Worm (Caenorhabditis elegans) whole organism, young adult: ENCODE measurements around the gene Y39A1A.10.
A peak's percentile ranks its signal among the peaks of the same experiment; 100 is the strongest.

Experiments used
- B0035.1 ChIP-seq: sonication (generic microtip); optimal IDR thresholded peaks from 2 replicates; lab custom pipeline; 2016; ENCODE audit warnings: missing genetic modification characterization, mild to moderate bottlenecking, missing compliant biosample characterization, missing genotype, missing genetic modification reagents
- C06A6.2 ChIP-seq: fragments of 200-800 bp; sonication (Bioruptor generic); conservative IDR thresholded peaks from 2 replicates; pipeline ENCODE4 v1.3.6; 2022; ENCODE audit warnings: missing genetic modification characterization, missing compliant biosample characterization
- F33H1.4 ChIP-seq: fragments of 200-800 bp; sonication (Bioruptor generic); IDR thresholded peaks from 2 replicates; pipeline ENCODE4 v1.3.6; 2022; ENCODE audit warnings: missing genetic modification reagents, missing genetic modification characterization, missing compliant biosample characterization
- F39B2.1 ChIP-seq: fragments of 200-800 bp; sonication (Bioruptor generic); IDR thresholded peaks from 2 replicates; pipeline ENCODE4 v1.3.6; 2022; ENCODE audit warnings: missing genetic modification reagents, missing genetic modification characterization, missing compliant biosample characterization
- F57A8.1 ChIP-seq: fragments of 200-800 bp; sonication (Bioruptor generic); optimal IDR thresholded peaks from 2 replicates; lab custom pipeline; 2018; ENCODE audit warnings: mild to moderate bottlenecking, missing genetic modification characterization, moderate library complexity, missing compliant biosample characterization
- F57C9.4 ChIP-seq: sonication (generic microtip); optimal IDR thresholded peaks from 2 replicates; lab custom pipeline; 2017; ENCODE audit warnings: mild to moderate bottlenecking, missing genetic modification characterization, missing compliant biosample characterization
- T07F8.4 ChIP-seq: sonication (generic microtip); optimal IDR thresholded peaks from 2 replicates; lab custom pipeline; 2016; ENCODE audit warnings: mild to moderate bottlenecking, missing genetic modification characterization, moderate library complexity, missing compliant biosample characterization
- T26A5.8 ChIP-seq: sonication (generic microtip); optimal IDR thresholded peaks from 2 replicates; lab custom pipeline; 2016; ENCODE audit warnings: missing genetic modification characterization, missing compliant biosample characterization
- Y95B8A.8 ChIP-seq: fragments of 200-800 bp; sonication (Bioruptor generic); IDR thresholded peaks from 2 replicates; pipeline ENCODE4 v1.3.6; 2022; ENCODE audit warnings: missing genetic modification reagents, missing genetic modification characterization, missing compliant biosample characterization
- ZK185.1 ChIP-seq: sonication (generic microtip); optimal IDR thresholded peaks from 2 replicates; lab custom pipeline; 2016; ENCODE audit warnings: mild to moderate bottlenecking, missing genetic modification characterization, missing compliant biosample characterization; ENCODE audit not compliant: poor library complexity, severe bottlenecking
- aptf-2 ChIP-seq: fragments of 200-800 bp; sonication (Bioruptor generic); conservative IDR thresholded peaks from 2 replicates; pipeline ENCODE4 v1.3.6; 2022; ENCODE audit warnings: missing genetic modification reagents, missing genetic modification characterization, missing compliant biosample characterization
- bed-2 ChIP-seq: fragments of 200-800 bp; sonication (Bioruptor generic); IDR thresholded peaks from 2 replicates; pipeline ENCODE4 v1.3.6; 2022; ENCODE audit warnings: missing genetic modification reagents, missing genetic modification characterization, missing compliant biosample characterization
- cebp-1 ChIP-seq, 2 experiments: fragments of 200-800 bp in 1 of 2; sonication (Bioruptor generic) in 1 of 2; sonication (generic microtip) in 1 of 2; IDR thresholded peaks in 1 of 2; optimal IDR thresholded peaks in 1 of 2; 2 replicates each; pipeline versions ENCODE4 v1.3.6 to Lab custom; 2017 to 2022; ENCODE audit warnings: missing compliant biosample characterization in 2 of 2, missing genetic modification characterization in 2 of 2, mild to moderate bottlenecking in 1 of 2, missing genetic modification reagents in 1 of 2, moderate library complexity in 1 of 2
- cebp-2 ChIP-seq: fragments of 200-800 bp; sonication (Bioruptor generic); IDR thresholded peaks from 2 replicates; pipeline ENCODE4 v1.3.6; 2022; ENCODE audit warnings: missing genetic modification characterization, missing compliant biosample characterization
- ceh-40 ChIP-seq: fragments of 200-800 bp; sonication (Bioruptor generic); IDR thresholded peaks from 2 replicates; pipeline ENCODE4 v1.3.6; 2022; ENCODE audit warnings: missing genetic modification characterization, missing compliant biosample characterization
- ceh-79 ChIP-seq: sonication (generic microtip); optimal IDR thresholded peaks from 2 replicates; lab custom pipeline; 2017; ENCODE audit warnings: mild to moderate bottlenecking, missing genetic modification characterization, missing compliant biosample characterization
- die-1 ChIP-seq: sonication (generic microtip); optimal IDR thresholded peaks from 2 replicates; lab custom pipeline; 2016; ENCODE audit warnings: missing genotype, mild to moderate bottlenecking, missing genetic modification characterization, missing compliant biosample characterization
- dox-1 ChIP-seq: fragments of 200-800 bp; sonication (Bioruptor generic); IDR thresholded peaks from 2 replicates; pipeline ENCODE4 v1.3.6; 2022; ENCODE audit warnings: missing genetic modification reagents, missing genetic modification characterization, missing compliant biosample characterization
- dpl-1 ChIP-seq: fragments of 150-350 bp; optimal IDR thresholded peaks from 2 replicates; lab custom pipeline; 2014; ENCODE audit warnings: missing biosample characterization, missing genetic modification reagents, missing genetic modification characterization
- egl-18 ChIP-seq: fragments of 200-800 bp; sonication (Bioruptor generic); IDR thresholded peaks from 2 replicates; pipeline ENCODE4 v1.3.6; 2022; ENCODE audit warnings: missing genetic modification reagents, missing genetic modification characterization, missing compliant biosample characterization
- egrh-3 ChIP-seq: fragments of 200-800 bp; sonication (Bioruptor generic); IDR thresholded peaks from 2 replicates; pipeline ENCODE4 v1.3.6; 2022; ENCODE audit warnings: missing genetic modification reagents, missing genetic modification characterization, missing compliant biosample characterization
- fkh-3 ChIP-seq: sonication (generic microtip); optimal IDR thresholded peaks from 2 replicates; lab custom pipeline; 2016; ENCODE audit warnings: mild to moderate bottlenecking, missing genetic modification characterization, missing compliant biosample characterization
- gei-17 ChIP-seq: fragments of 200-800 bp; sonication (Bioruptor generic); optimal IDR thresholded peaks from 2 replicates; lab custom pipeline; 2018; ENCODE audit warnings: mild to moderate bottlenecking, missing genetic modification characterization, missing compliant biosample characterization
- hmg-1.2 ChIP-seq: fragments of 200-800 bp; sonication (Bioruptor generic); IDR thresholded peaks from 2 replicates; pipeline ENCODE4 v1.3.6; 2022; ENCODE audit warnings: missing genetic modification reagents, missing genetic modification characterization, missing compliant biosample characterization
- let-526 ChIP-seq: fragments of 200-800 bp; sonication (Bioruptor generic); IDR thresholded peaks from 2 replicates; pipeline ENCODE4 v1.3.6; 2022; ENCODE audit warnings: missing genetic modification reagents, missing genetic modification characterization, missing compliant biosample characterization
- lin-35 ChIP-seq, 3 experiments: fragments of 150-350 bp in 2 of 3; sonication (generic microtip) in 1 of 3; optimal IDR thresholded peaks; 2 replicates each; lab custom pipeline; 2014 to 2018; ENCODE audit warnings: missing biosample characterization in 3 of 3, missing genetic modification characterization in 3 of 3, missing genetic modification reagents in 3 of 3
- lir-1 ChIP-seq: fragments of 200-800 bp; sonication (Bioruptor generic); conservative IDR thresholded peaks from 2 replicates; pipeline ENCODE4 v1.3.6; 2022; ENCODE audit warnings: missing genetic modification reagents, missing genetic modification characterization, missing compliant biosample characterization
- madf-10 ChIP-seq: sonication (generic microtip); optimal IDR thresholded peaks from 2 replicates; lab custom pipeline; 2016; ENCODE audit warnings: mild to moderate bottlenecking, missing genetic modification characterization, missing compliant biosample characterization
- madf-6 ChIP-seq: fragments of 200-800 bp; sonication (Bioruptor generic); IDR thresholded peaks from 2 replicates; pipeline ENCODE4 v1.3.6; 2022; ENCODE audit warnings: missing genetic modification reagents, missing genetic modification characterization, missing compliant biosample characterization
- madf-8 ChIP-seq: fragments of 200-800 bp; sonication (Bioruptor generic); conservative IDR thresholded peaks from 2 replicates; pipeline ENCODE4 v1.3.6; 2022; ENCODE audit warnings: missing genetic modification reagents, missing genetic modification characterization, missing compliant biosample characterization
- mcd-1 ChIP-seq: fragments of 200-800 bp; sonication (Bioruptor generic); IDR thresholded peaks from 2 replicates; pipeline ENCODE4 v1.3.6; 2022; ENCODE audit warnings: missing genetic modification reagents, missing genetic modification characterization, missing compliant biosample characterization
- nhr-179 ChIP-seq: sonication (generic microtip); optimal IDR thresholded peaks from 2 replicates; lab custom pipeline; 2016; ENCODE audit warnings: mild to moderate bottlenecking, missing genetic modification characterization, missing compliant biosample characterization
- nhr-80 ChIP-seq: sonication (generic microtip); optimal IDR thresholded peaks from 2 replicates; lab custom pipeline; 2016; ENCODE audit warnings: missing genetic modification characterization, missing compliant biosample characterization
- nhr-90 ChIP-seq: sonication (generic microtip); optimal IDR thresholded peaks from 2 replicates; lab custom pipeline; 2016; ENCODE audit warnings: missing genotype, mild to moderate bottlenecking, missing genetic modification characterization, missing compliant biosample characterization
- rcor-1 ChIP-seq: fragments of 200-800 bp; sonication (Bioruptor generic); IDR thresholded peaks from 2 replicates; pipeline ENCODE4 v1.3.6; 2022; ENCODE audit warnings: missing genetic modification reagents, missing genetic modification characterization, missing compliant biosample characterization
- repo-1 ChIP-seq: sonication (generic microtip); optimal IDR thresholded peaks from 2 replicates; lab custom pipeline; 2017; ENCODE audit warnings: mild to moderate bottlenecking, missing genetic modification characterization, missing compliant biosample characterization
- rpc-1 ChIP-seq, 2 experiments: fragments of 150-350 bp in 1 of 2; sonication (generic microtip) in 1 of 2; optimal IDR thresholded peaks; 2 replicates each; lab custom pipeline; 2014 to 2018; ENCODE audit warnings: missing biosample characterization in 1 of 2, missing genetic modification characterization in 1 of 2, missing genetic modification reagents in 1 of 2, missing genotype in 1 of 2
- snpc-4 ChIP-seq, 5 experiments: fragments of 150-350 bp in 1 of 5; sonication (generic microtip) in 4 of 5; optimal IDR thresholded peaks; 2 replicates each; lab custom pipeline; 2014 to 2018; ENCODE audit warnings: missing genetic modification characterization in 5 of 5, missing biosample characterization in 3 of 5, antibody characterized with exemption in 2 of 5, mild to moderate bottlenecking in 2 of 5, missing compliant biosample characterization in 2 of 5, missing genotype in 2 of 5, moderate library complexity in 2 of 5, missing genetic modification reagents in 1 of 5
- sptf-2 ChIP-seq: fragments of 200-800 bp; sonication (Bioruptor generic); optimal IDR thresholded peaks from 2 replicates; lab custom pipeline; 2018; ENCODE audit warnings: mild to moderate bottlenecking, missing genetic modification characterization, missing compliant biosample characterization
- tlf-1 ChIP-seq: fragments of 200-800 bp; sonication (Bioruptor generic); optimal IDR thresholded peaks from 2 replicates; lab custom pipeline; 2018; ENCODE audit warnings: mild to moderate bottlenecking, missing genetic modification characterization, missing compliant biosample characterization
- unc-130 ChIP-seq: sonication (generic microtip); optimal IDR thresholded peaks from 2 replicates; lab custom pipeline; 2016; ENCODE audit warnings: missing genetic modification reagents, missing genetic modification characterization, missing compliant biosample characterization
- xnd-1 ChIP-seq: sonication (generic microtip); optimal IDR thresholded peaks from 2 replicates; lab custom pipeline; 2016; ENCODE audit warnings: missing genotype, missing genetic modification reagents, missing genetic modification characterization, missing compliant biosample characterization
- zfh-2 ChIP-seq: fragments of 200-800 bp; sonication (Bioruptor generic); conservative IDR thresholded peaks from 2 replicates; pipeline ENCODE4 v1.3.6; 2022; ENCODE audit warnings: missing genetic modification reagents, missing genetic modification characterization, missing compliant biosample characterization
- ztf-18 ChIP-seq: sonication (generic microtip); optimal IDR thresholded peaks from 2 replicates; lab custom pipeline; 2016; ENCODE audit warnings: missing genotype, mild to moderate bottlenecking, missing genetic modification characterization, missing compliant biosample characterization
- ztf-22 ChIP-seq: fragments of 200-800 bp; sonication (Bioruptor generic); optimal IDR thresholded peaks from 2 replicates; lab custom pipeline; 2018; ENCODE audit warnings: mild to moderate bottlenecking, missing genetic modification characterization, moderate library complexity, missing compliant biosample characterization
- ztf-25 ChIP-seq: fragments of 200-800 bp; sonication (Bioruptor generic); IDR thresholded peaks from 2 replicates; pipeline ENCODE4 v1.3.6; 2022; ENCODE audit warnings: missing genetic modification reagents, missing genetic modification characterization, missing compliant biosample characterization
- ztf-28 ChIP-seq: fragments of 200-800 bp; sonication (Bioruptor generic); IDR thresholded peaks from 2 replicates; pipeline ENCODE4 v1.3.6; 2022; ENCODE audit warnings: missing genetic modification reagents, missing genetic modification characterization, missing compliant biosample characterization

The Y39A1A.10 gene

ce11 chrIII:10621208-10621607, 11.3 kb upstream of the Y39A1A.10 start, which contains the start of the genes lron-10 and hpr-9 (continued):
- TF ChIP-seq tlf-1 (GFP tag; lab: Kevin White, UChicago) (peak; percentile 50), T26A5.8 (no peak), hmg-1.2 (GFP tag; lab: Robert Waterston, UW) (0 out of 2 replicates have a peak, but pooled peaks have one; percentile 30), T07F8.4 (no peak), madf-8 (peak; percentile 39), repo-1 (tag; lab: Kevin White, UChicago) (peak; percentile 23), C06A6.2 (peak; percentile 46; the same call in 1 of the 2 replicates), bed-2 (peak; percentile 82; the same call in 1 of the 2 replicates), nhr-90 (no peak), fkh-3 (tag; lab: Kevin White, UChicago) (no peak), cebp-2 (GFP tag; lab: Robert Waterston, UW) (no peak), ceh-79 (no peak), rpc-1 (optimal IDR thresholded peaks at IDR 0.05; lab: Kevin White, UChicago) (no peak), rpc-1 (tag; optimal IDR thresholded peaks at IDR 0.05; lab: Kevin White, UChicago) (no peak), lir-1 (GFP tag; lab: Robert Waterston, UW) (peak; percentile 84), ZK185.1 (tag; lab: Kevin White, UChicago) (peak; percentile 95), mcd-1 (GFP tag; lab: Robert Waterston, UW) (peak; percentile 82), lin-35 (GFP tag; optimal IDR thresholded peaks at IDR 0.05; lab: Kevin White, UChicago) (peak in 1 of 3 experiments; percentile 73), xnd-1 (tag; lab: Kevin White, UChicago) (peak; percentile 25), ztf-22 (peak; percentile 42), F33H1.4 (GFP tag; lab: Robert Waterston, UW) (peak; percentile 67), die-1 (tag; lab: Kevin White, UChicago) (peak; percentile 1), dpl-1 (peak; percentile 17), egl-18 (GFP tag; lab: Robert Waterston, UW) (0 out of 2 replicates have a peak, but pooled peaks have one; percentile 23), madf-6 (peak; percentile 78), aptf-2 (GFP tag; lab: Robert Waterston, UW) (peak; percentile 67; the same call in 1 of the 2 replicates), unc-130 (peak; percentile 78), ztf-28 (GFP tag; lab: Robert Waterston, UW) (0 out of 2 replicates have a peak, but pooled peaks have one; percentile 58), F57C9.4 (no peak), ztf-18 (tag; lab: Kevin White, UChicago) (peak; percentile 28), let-526 (GFP tag; lab: Robert Waterston, UW) (peak; percentile 48; the same call in 1 of the 2 replicates), cebp-1 (GFP tag; IDR thresholded peaks at IDR 0.05; lab: Robert Waterston, UW) (no peak), cebp-1 (tag; optimal IDR thresholded peaks at IDR 0.05; lab: Kevin White, UChicago) (peak; percentile 63), rcor-1 (GFP tag; lab: Robert Waterston, UW) (peak; percentile 76), nhr-80 (peak; percentile 11), F57A8.1 (no peak), nhr-179 (tag; lab: Kevin White, UChicago) (no peak), sptf-2 (no peak), ceh-40 (GFP tag; lab: Robert Waterston, UW) (no peak), snpc-4 (GFP tag; optimal IDR thresholded peaks at IDR 0.05; lab: Kevin White, UChicago) (no peak), snpc-4 (tag; optimal IDR thresholded peaks at IDR 0.05; lab: Kevin White, UChicago) (peak in 2 of 4 experiments; percentile 14 to 32), B0035.1 (tag; lab: Kevin White, UChicago) (no peak), egrh-3 (GFP tag; lab: Robert Waterston, UW) (no peak; the same call in 1 of the 2 replicates), Y95B8A.8 (peak; percentile 48; the same call in 1 of the 2 replicates), gei-17 (GFP tag; lab: Kevin White, UChicago) (no peak), F39B2.1 (no peak), ztf-25 (GFP tag; lab: Robert Waterston, UW) (no peak), madf-10 (tag; lab: Kevin White, UChicago) (peak; percentile 73), zfh-2 (peak; percentile 60), dox-1 (GFP tag; lab: Robert Waterston, UW) (no peak; the same call in 1 of the 2 replicates)
